Worm (Caenorhabditis elegans): ENCODE measurements around the gene C28H8.2.

The C28H8.2 gene

DNA sequence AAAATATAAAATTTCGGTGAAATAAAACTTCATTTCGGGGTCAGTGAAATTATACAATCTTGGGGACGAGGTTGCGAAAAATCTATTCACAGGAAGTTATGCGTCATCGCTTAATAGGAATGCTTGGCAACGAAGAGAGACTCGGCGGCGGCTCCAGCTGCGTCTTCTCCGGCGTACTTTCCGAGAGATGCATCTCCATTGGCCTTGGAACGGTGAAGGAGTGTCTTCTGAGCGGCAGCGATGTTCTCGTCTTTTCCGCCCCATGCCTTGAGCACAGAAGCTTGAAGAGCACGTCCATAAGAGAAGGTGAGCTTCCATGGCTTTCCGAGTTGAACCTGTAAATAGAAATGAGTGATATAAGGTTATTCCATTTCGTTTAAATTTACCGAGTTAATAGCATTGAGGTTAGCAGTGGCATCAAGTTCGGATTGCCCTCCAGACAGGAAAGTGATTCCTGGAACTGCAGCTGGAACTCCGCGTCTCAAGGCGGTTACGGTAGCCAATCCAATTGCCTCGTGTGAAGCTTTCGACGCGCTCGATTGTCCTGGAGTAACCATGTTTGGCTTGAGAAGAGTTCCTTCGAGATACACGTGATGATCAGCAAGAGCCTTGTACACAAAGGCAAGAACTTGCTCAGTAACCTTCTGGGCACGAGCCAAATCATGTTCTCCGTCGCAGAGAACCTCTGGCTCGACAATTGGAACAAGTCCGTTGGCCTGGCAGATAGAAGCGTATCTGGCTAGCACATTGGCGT, 45.3 kb upstream of the C28H8.2 start:
- TF ChIP-seq skn-1 (tag; optimal IDR thresholded peaks at IDR 0.05) (peak; percentile 22), F10B5.3 (tag; optimal IDR thresholded peaks at IDR 0.05) (no peak), nhr-11 (tag; optimal IDR thresholded peaks at IDR 0.05) (no peak), aha-1 (tag) (peak; percentile 94), nhr-42 (GFP tag; IDR thresholded peaks at IDR 0.05) (0 out of 2 replicates have a peak, but pooled peaks have one; percentile 5), aly-2 (tag; optimal IDR thresholded peaks at IDR 0.05) (no peak), zfp-3 (GFP tag; conservative IDR thresholded peaks at IDR 0.05) (no peak), nhr-6 (tag; optimal IDR thresholded peaks at IDR 0.05) (no peak), ceh-32 (tag; optimal IDR thresholded peaks at IDR 0.05; ENCODE audit: poor library complexity) (no peak), nhr-48 (tag; optimal IDR thresholded peaks at IDR 0.05) (no peak), T20F7.1 (GFP tag; optimal IDR thresholded peaks at IDR 0.05) (peak; percentile 12), ztf-11 (tag; optimal IDR thresholded peaks at IDR 0.05) (no peak), T26A8.4 (GFP tag; IDR thresholded peaks at IDR 0.05) (no peak), R02D3.7 (tag; optimal IDR thresholded peaks at IDR 0.05) (no peak), duxl-1 (tag; optimal IDR thresholded peaks at IDR 0.05; ENCODE audit: poor library complexity) (no peak), php-3 (GFP tag; IDR thresholded peaks at IDR 0.05) (0 out of 2 replicates have a peak, but pooled peaks have one; percentile 8), lin-13 (GFP tag; optimal IDR thresholded peaks at IDR 0.05) (no peak), D1046.2 (GFP tag; IDR thresholded peaks at IDR 0.05) (0 out of 2 replicates have a peak, but pooled peaks have one; percentile 47), mes-2 (tag; optimal IDR thresholded peaks at IDR 0.05; ENCODE audit: poor library complexity, severe bottlenecking) (no peak), set-16 (GFP tag; IDR thresholded peaks at IDR 0.05) (peak; percentile 67), saeg-2 (GFP tag; IDR thresholded peaks at IDR 0.05) (no peak), tra-1 (GFP tag; IDR thresholded peaks at IDR 0.05) (no peak), hlh-11 (tag; optimal IDR thresholded peaks at IDR 0.05) (no peak), spr-1 (tag; optimal IDR thresholded peaks at IDR 0.05) (no peak)

- no peak for TF ChIP-seq ztf-11 (tag; optimal IDR thresholded peaks at IDR 0.05)
- TF ChIP-seq madf-5 (GFP tag; IDR thresholded peaks at IDR 0.05), result 0 out of 4 replicates have a peak, but pooled peaks of 1 of the 2 experiments have one; percentile 24
- peak; percentile 57; the same call in 1 of the 2 replicates for TF ChIP-seq set-16 (GFP tag; IDR thresholded peaks at IDR 0.05)
These were observed 44.8 kb upstream of the C28H8.2 start for ce11 chrIII:5875418-5875702.

ce11 chrIII:5875705-5876104, 44.4 kb upstream of the C28H8.2 start:
- TF ChIP-seq nhr-111 (GFP tag; optimal IDR thresholded peaks at IDR 0.05), result no peak
- peak; percentile 21 for TF ChIP-seq nhr-28 (tag; optimal IDR thresholded peaks at IDR 0.05)
- no peak for TF ChIP-seq daf-16 (GFP tag; optimal IDR thresholded peaks at IDR 0.05)
- TF ChIP-seq daf-16 (tag; optimal IDR thresholded peaks at IDR 0.05), result peak; percentile 80
- no peak for TF ChIP-seq nhr-77 (tag; optimal IDR thresholded peaks at IDR 0.05)
- no peak for TF ChIP-seq zag-1 (tag; optimal IDR thresholded peaks at IDR 0.05)
- TF ChIP-seq unc-62 (GFP tag; optimal IDR thresholded peaks at IDR 0.05 in 1 of 2), result no peak
- TF ChIP-seq unc-62 (tag; optimal IDR thresholded peaks at IDR 0.05), result no peak
- no peak for TF ChIP-seq F44E2.7 (GFP tag; IDR thresholded peaks at IDR 0.05)
- TF ChIP-seq dmd-9 (GFP tag; IDR thresholded peaks at IDR 0.05), result no peak
- TF ChIP-seq nhr-11 (tag; optimal IDR thresholded peaks at IDR 0.05), result no peak
- no peak for TF ChIP-seq pha-4 (GFP tag; IDR thresholded peaks at IDR 0.05)
- no peak for TF ChIP-seq pha-4 (tag; optimal IDR thresholded peaks at IDR 0.05)
- TF ChIP-seq ama-1 (optimal IDR thresholded peaks at IDR 0.05), result no peak
- TF ChIP-seq fkh-10 (GFP tag; optimal IDR thresholded peaks at IDR 0.05), result no peak
- no peak for TF ChIP-seq T26A8.4 (GFP tag; IDR thresholded peaks at IDR 0.05)
- peak; percentile 42 for TF ChIP-seq duxl-1 (tag; optimal IDR thresholded peaks at IDR 0.05; ENCODE audit: poor library complexity)
- no peak for TF ChIP-seq zfp-3 (GFP tag; conservative IDR thresholded peaks at IDR 0.05)
- TF ChIP-seq unc-130 (GFP tag; optimal IDR thresholded peaks at IDR 0.05), result no peak
- no peak for TF ChIP-seq mes-2 (tag; optimal IDR thresholded peaks at IDR 0.05; ENCODE audit: poor library complexity, severe bottlenecking)
